Worm (Caenorhabditis elegans) whole organism, young adult: ENCODE results near the gene irld-24.
A peak's percentile ranks its signal among the peaks of the same experiment; 100 is the strongest.

Source experiments
- B0261.1 ChIP-seq: sonication (generic microtip); optimal IDR thresholded peaks from 2 replicates; lab custom pipeline; 2016; ENCODE audit warnings: mild to moderate bottlenecking, missing genetic modification characterization, moderate library complexity, missing compliant biosample characterization
- F22D6.2 ChIP-seq: sonication (generic microtip); optimal IDR thresholded peaks from 2 replicates; lab custom pipeline; 2016; ENCODE audit warnings: mild to moderate bottlenecking, missing genetic modification characterization, missing compliant biosample characterization
- F39B2.1 ChIP-seq: fragments of 200-800 bp; sonication (Bioruptor generic); IDR thresholded peaks from 2 replicates; pipeline ENCODE4 v1.3.6; 2022; ENCODE audit warnings: missing genetic modification reagents, missing genetic modification characterization, missing compliant biosample characterization
- F52B5.7 ChIP-seq: sonication (generic microtip); optimal IDR thresholded peaks from 2 replicates; lab custom pipeline; 2016; ENCODE audit warnings: mild to moderate bottlenecking, missing genetic modification characterization, missing compliant biosample characterization
- F57A8.1 ChIP-seq: fragments of 200-800 bp; sonication (Bioruptor generic); optimal IDR thresholded peaks from 2 replicates; lab custom pipeline; 2018; ENCODE audit warnings: mild to moderate bottlenecking, missing genetic modification characterization, moderate library complexity, missing compliant biosample characterization
- F57C9.4 ChIP-seq: sonication (generic microtip); optimal IDR thresholded peaks from 2 replicates; lab custom pipeline; 2017; ENCODE audit warnings: mild to moderate bottlenecking, missing genetic modification characterization, missing compliant biosample characterization
- Y67H2A.10 ChIP-seq: fragments of 200-800 bp; sonication (Bioruptor generic); conservative IDR thresholded peaks from 2 replicates; pipeline ENCODE4 v1.3.6; 2022; ENCODE audit warnings: missing genetic modification reagents, missing genetic modification characterization, missing compliant biosample characterization
- Y79H2A.3 ChIP-seq: fragments of 200-800 bp; sonication (Bioruptor generic); conservative IDR thresholded peaks from 2 replicates; pipeline ENCODE4 v1.3.6; 2022; ENCODE audit warnings: missing genetic modification reagents, missing genetic modification characterization, missing compliant biosample characterization
- atf-7 ChIP-seq: sonication (generic microtip); optimal IDR thresholded peaks from 2 replicates; lab custom pipeline; 2017; ENCODE audit warnings: mild to moderate bottlenecking, missing genetic modification characterization, missing compliant biosample characterization
- athp-1 ChIP-seq: sonication (generic microtip); optimal IDR thresholded peaks from 2 replicates; lab custom pipeline; 2017; ENCODE audit warnings: mild to moderate bottlenecking, missing genetic modification characterization, missing compliant biosample characterization
- bed-1 ChIP-seq: fragments of 200-800 bp; sonication (Bioruptor generic); IDR thresholded peaks from 2 replicates; pipeline ENCODE4 v1.3.6; 2022; ENCODE audit warnings: missing genetic modification reagents, missing genetic modification characterization, missing compliant biosample characterization
- cebp-2 ChIP-seq: fragments of 200-800 bp; sonication (Bioruptor generic); IDR thresholded peaks from 2 replicates; pipeline ENCODE4 v1.3.6; 2022; ENCODE audit warnings: missing genetic modification characterization, missing compliant biosample characterization
- ceh-100 ChIP-seq: fragments of 200-800 bp; sonication (Bioruptor generic); IDR thresholded peaks from 2 replicates; pipeline ENCODE4 v1.3.6; 2022; ENCODE audit warnings: missing genetic modification reagents, missing genetic modification characterization, missing compliant biosample characterization
- chd-7 ChIP-seq: sonication (generic microtip); optimal IDR thresholded peaks from 2 replicates; lab custom pipeline; 2016; ENCODE audit warnings: mild to moderate bottlenecking, missing genetic modification characterization, moderate library complexity, missing compliant biosample characterization
- egrh-3 ChIP-seq: fragments of 200-800 bp; sonication (Bioruptor generic); IDR thresholded peaks from 2 replicates; pipeline ENCODE4 v1.3.6; 2022; ENCODE audit warnings: missing genetic modification reagents, missing genetic modification characterization, missing compliant biosample characterization
- ekl-4 ChIP-seq: fragments of 200-800 bp; sonication (Bioruptor generic); IDR thresholded peaks from 2 replicates; pipeline ENCODE4 v1.3.6; 2022; ENCODE audit warnings: missing genetic modification reagents, missing genetic modification characterization, missing compliant biosample characterization
- gei-17 ChIP-seq: fragments of 200-800 bp; sonication (Bioruptor generic); optimal IDR thresholded peaks from 2 replicates; lab custom pipeline; 2018; ENCODE audit warnings: mild to moderate bottlenecking, missing genetic modification characterization, missing compliant biosample characterization
- hmg-1.2 ChIP-seq: fragments of 200-800 bp; sonication (Bioruptor generic); IDR thresholded peaks from 2 replicates; pipeline ENCODE4 v1.3.6; 2022; ENCODE audit warnings: missing genetic modification reagents, missing genetic modification characterization, missing compliant biosample characterization
- hrde-1 ChIP-seq: sonication (generic microtip); optimal IDR thresholded peaks from 2 replicates; lab custom pipeline; 2016; ENCODE audit warnings: missing genetic modification characterization, mild to moderate bottlenecking, missing compliant biosample characterization, moderate library complexity, missing genotype, missing genetic modification reagents, borderline replicate concordance
- let-526 ChIP-seq: fragments of 200-800 bp; sonication (Bioruptor generic); IDR thresholded peaks from 2 replicates; pipeline ENCODE4 v1.3.6; 2022; ENCODE audit warnings: missing genetic modification reagents, missing genetic modification characterization, missing compliant biosample characterization
- lin-26 ChIP-seq: fragments of 200-800 bp; sonication (Bioruptor generic); IDR thresholded peaks from 2 replicates; pipeline ENCODE4 v1.3.6; 2022; ENCODE audit warnings: missing genetic modification reagents, missing genetic modification characterization, missing compliant biosample characterization
- lin-40 ChIP-seq: sonication (generic microtip); optimal IDR thresholded peaks from 2 replicates; lab custom pipeline; 2016; ENCODE audit warnings: missing genetic modification characterization, mild to moderate bottlenecking, missing compliant biosample characterization, missing genotype, missing genetic modification reagents
- madf-3 ChIP-seq: fragments of 200-800 bp; sonication (Bioruptor generic); IDR thresholded peaks from 2 replicates; pipeline ENCODE4 v1.3.6; 2022; ENCODE audit warnings: missing genetic modification reagents, missing genetic modification characterization, missing compliant biosample characterization
- madf-8 ChIP-seq: fragments of 200-800 bp; sonication (Bioruptor generic); conservative IDR thresholded peaks from 2 replicates; pipeline ENCODE4 v1.3.6; 2022; ENCODE audit warnings: missing genetic modification reagents, missing genetic modification characterization, missing compliant biosample characterization
- mcd-1 ChIP-seq: fragments of 200-800 bp; sonication (Bioruptor generic); IDR thresholded peaks from 2 replicates; pipeline ENCODE4 v1.3.6; 2022; ENCODE audit warnings: missing genetic modification reagents, missing genetic modification characterization, missing compliant biosample characterization
- nfya-1 ChIP-seq: sonication (generic microtip); optimal IDR thresholded peaks from 2 replicates; lab custom pipeline; 2017; ENCODE audit warnings: antibody characterized with exemption, missing compliant biosample characterization, missing genetic modification characterization, borderline replicate concordance; ENCODE audit not compliant: insufficient read depth
- nfya-2 ChIP-seq: fragments of 200-800 bp; sonication (Bioruptor generic); IDR thresholded peaks from 2 replicates; pipeline ENCODE4 v1.3.6; 2022; ENCODE audit warnings: missing genetic modification reagents, missing genetic modification characterization, missing compliant biosample characterization
- nhr-120 ChIP-seq: fragments of 200-800 bp; sonication (Bioruptor generic); IDR thresholded peaks from 2 replicates; pipeline ENCODE4 v1.3.6; 2022; ENCODE audit warnings: missing genetic modification characterization, missing compliant biosample characterization
- nhr-80 ChIP-seq: sonication (generic microtip); optimal IDR thresholded peaks from 2 replicates; lab custom pipeline; 2016; ENCODE audit warnings: missing genetic modification characterization, missing compliant biosample characterization
- nhr-90 ChIP-seq: sonication (generic microtip); optimal IDR thresholded peaks from 2 replicates; lab custom pipeline; 2016; ENCODE audit warnings: missing genotype, mild to moderate bottlenecking, missing genetic modification characterization, missing compliant biosample characterization
- pbrm-1 ChIP-seq: fragments of 200-800 bp; sonication (Bioruptor generic); IDR thresholded peaks from 2 replicates; pipeline ENCODE4 v1.3.6; 2022; ENCODE audit warnings: missing genetic modification reagents, missing genetic modification characterization, missing compliant biosample characterization
- rpc-1 ChIP-seq, 2 experiments: fragments of 150-350 bp in 1 of 2; sonication (generic microtip) in 1 of 2; optimal IDR thresholded peaks; 2 replicates each; lab custom pipeline; 2014 to 2018; ENCODE audit warnings: missing biosample characterization in 1 of 2, missing genetic modification characterization in 1 of 2, missing genetic modification reagents in 1 of 2, missing genotype in 1 of 2
- snpc-1.3 ChIP-seq: sonication (generic microtip); optimal IDR thresholded peaks from 2 replicates; lab custom pipeline; 2017; ENCODE audit warnings: missing genetic modification characterization, mild to moderate bottlenecking, missing compliant biosample characterization, antibody characterized with exemption, moderate library complexity, missing genotype, missing genetic modification reagents; ENCODE audit not compliant: insufficient read depth
- snpc-3.4 ChIP-seq: sonication (generic microtip); optimal IDR thresholded peaks from 2 replicates; lab custom pipeline; 2017; ENCODE audit warnings: missing genetic modification characterization, mild to moderate bottlenecking, missing compliant biosample characterization, antibody characterized with exemption, moderate library complexity, missing genotype, missing genetic modification reagents
- snpc-4 ChIP-seq, 5 experiments: fragments of 150-350 bp in 1 of 5; sonication (generic microtip) in 4 of 5; optimal IDR thresholded peaks; 2 replicates each; lab custom pipeline; 2014 to 2018; ENCODE audit warnings: missing genetic modification characterization in 5 of 5, missing biosample characterization in 3 of 5, antibody characterized with exemption in 2 of 5, mild to moderate bottlenecking in 2 of 5, missing compliant biosample characterization in 2 of 5, missing genotype in 2 of 5, moderate library complexity in 2 of 5, missing genetic modification reagents in 1 of 5
- somi-1 ChIP-seq: fragments of 200-800 bp; sonication (Bioruptor generic); optimal IDR thresholded peaks from 2 replicates; lab custom pipeline; 2018; ENCODE audit warnings: mild to moderate bottlenecking, missing genetic modification characterization, missing compliant biosample characterization
- sptf-2 ChIP-seq: fragments of 200-800 bp; sonication (Bioruptor generic); optimal IDR thresholded peaks from 2 replicates; lab custom pipeline; 2018; ENCODE audit warnings: mild to moderate bottlenecking, missing genetic modification characterization, missing compliant biosample characterization
- tbp1 ChIP-seq: fragments of 200-800 bp; sonication (Bioruptor generic); optimal IDR thresholded peaks from 2 replicates; lab custom pipeline; 2018; ENCODE audit warnings: mild to moderate bottlenecking, missing genetic modification characterization, missing compliant biosample characterization
- tbx-9 ChIP-seq: sonication (generic microtip); optimal IDR thresholded peaks from 2 replicates; lab custom pipeline; 2016; ENCODE audit warnings: borderline replicate concordance, missing genetic modification characterization, inconsistent platforms, missing compliant biosample characterization
- tlf-1 ChIP-seq: fragments of 200-800 bp; sonication (Bioruptor generic); optimal IDR thresholded peaks from 2 replicates; lab custom pipeline; 2018; ENCODE audit warnings: mild to moderate bottlenecking, missing genetic modification characterization, missing compliant biosample characterization
- zim-3 ChIP-seq: sonication (generic microtip); optimal IDR thresholded peaks from 2 replicates; lab custom pipeline; 2017; ENCODE audit warnings: mild to moderate bottlenecking, missing genetic modification characterization, moderate library complexity, missing compliant biosample characterization
- ztf-18 ChIP-seq: sonication (generic microtip); optimal IDR thresholded peaks from 2 replicates; lab custom pipeline; 2016; ENCODE audit warnings: missing genotype, mild to moderate bottlenecking, missing genetic modification characterization, missing compliant biosample characterization
- ztf-22 ChIP-seq: fragments of 200-800 bp; sonication (Bioruptor generic); optimal IDR thresholded peaks from 2 replicates; lab custom pipeline; 2018; ENCODE audit warnings: mild to moderate bottlenecking, missing genetic modification characterization, moderate library complexity, missing compliant biosample characterization
- ztf-26 ChIP-seq: sonication (generic microtip); optimal IDR thresholded peaks from 2 replicates; lab custom pipeline; 2017; ENCODE audit warnings: missing genetic modification characterization, missing compliant biosample characterization
- ztf-3 ChIP-seq: fragments of 200-800 bp; sonication (Bioruptor generic); optimal IDR thresholded peaks from 2 replicates; lab custom pipeline; 2018; ENCODE audit warnings: mild to moderate bottlenecking, missing genetic modification characterization, missing compliant biosample characterization

Gene irld-24

DNA sequence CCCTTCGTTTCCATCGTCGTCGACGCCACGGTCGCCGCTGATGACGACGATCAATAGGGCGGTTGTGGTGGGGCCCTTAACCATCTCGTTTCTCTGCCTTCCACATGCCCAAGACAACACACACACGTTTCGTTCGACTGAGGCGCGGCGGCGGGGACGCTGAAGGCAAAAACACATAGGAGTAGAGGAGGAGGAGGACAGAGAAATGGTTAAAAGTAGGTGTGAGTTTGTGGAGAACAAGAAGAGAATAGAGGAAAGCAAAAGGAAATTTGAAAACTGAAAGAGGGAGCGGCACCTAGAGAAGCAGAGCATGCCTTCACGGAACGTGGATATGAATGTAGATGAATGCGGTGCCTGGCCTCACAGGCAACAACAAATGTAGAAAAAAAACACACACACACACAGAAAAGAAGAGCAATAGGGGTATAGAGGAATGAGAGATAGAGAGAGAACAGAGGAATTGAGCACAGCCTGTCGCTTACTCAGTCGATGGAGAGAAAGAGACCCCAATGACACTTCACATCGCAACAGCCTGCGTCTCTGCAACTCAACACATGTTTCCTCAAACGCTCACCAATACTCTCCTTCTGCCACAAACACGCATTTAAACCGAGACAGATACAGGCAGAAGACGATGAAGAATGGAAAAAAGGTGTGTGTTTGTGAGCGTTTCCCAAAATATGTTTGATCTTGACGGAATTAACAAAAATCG is 17.0 kb upstream of the irld-24 start (continued):
- no peak for TF ChIP-seq athp-1 (tag; lab: Kevin White, UChicago)
- no peak for TF ChIP-seq madf-3
- peak; percentile 24 for TF ChIP-seq B0261.1
- no peak; the same call in 1 of the 2 replicates for TF ChIP-seq ceh-100 (GFP tag; lab: Robert Waterston, UW)
- TF ChIP-seq tlf-1, result peak; percentile 13
- TF ChIP-seq atf-7 (tag; lab: Kevin White, UChicago), result peak; percentile 54
- TF ChIP-seq mcd-1, result peak; percentile 38
- TF ChIP-seq hrde-1 (tag; lab: Kevin White, UChicago), result no peak
- no peak for TF ChIP-seq snpc-3.4 (tag; lab: Kevin White, UChicago)
- 0 out of 2 replicates have a peak, but pooled peaks have one; percentile 38 for TF ChIP-seq ekl-4 (GFP tag; lab: Robert Waterston, UW)
- TF ChIP-seq hmg-1.2 (GFP tag; lab: Robert Waterston, UW), result peak; percentile 76; the same call in 1 of the 2 replicates
- no peak for TF ChIP-seq tbx-9 (tag; lab: Kevin White, UChicago)
- peak; percentile 43; the same call in 1 of the 2 replicates for TF ChIP-seq lin-26 (GFP tag; lab: Robert Waterston, UW)
- TF ChIP-seq somi-1 (GFP tag; lab: Kevin White, UChicago), result peak; percentile 10
- TF ChIP-seq egrh-3 (GFP tag; lab: Robert Waterston, UW), result peak; percentile 51
- no peak for TF ChIP-seq madf-8
- no peak for TF ChIP-seq snpc-1.3 (tag; lab: Kevin White, UChicago)
- TF ChIP-seq ztf-26 (tag; lab: Kevin White, UChicago), result peak; percentile 37
- peak; percentile 12; the same call in 1 of the 2 replicates for TF ChIP-seq pbrm-1 (GFP tag; lab: Robert Waterston, UW)
- TF ChIP-seq gei-17 (GFP tag; lab: Kevin White, UChicago), result peak; percentile 65
- TF ChIP-seq let-526 (GFP tag; lab: Robert Waterston, UW), result 0 out of 2 replicates have a peak, but pooled peaks have one; percentile 7
- TF ChIP-seq tbp1 (GFP tag; lab: Kevin White, UChicago), result peak; percentile 51
- TF ChIP-seq nfya-2 (GFP tag; lab: Robert Waterston, UW), result no peak
- no peak for TF ChIP-seq Y79H2A.3 (GFP tag; lab: Robert Waterston, UW)
- TF ChIP-seq ztf-22 (GFP tag; lab: Kevin White, UChicago), result no peak
- no peak for TF ChIP-seq snpc-4 (GFP tag; optimal IDR thresholded peaks at IDR 0.05; lab: Kevin White, UChicago)
- TF ChIP-seq snpc-4 (tag; optimal IDR thresholded peaks at IDR 0.05; lab: Kevin White, UChicago), result peak in 3 of 4 experiments; percentile 12 to 59 (median 55)
- TF ChIP-seq Y67H2A.10, result no peak
- TF ChIP-seq sptf-2 (GFP tag; lab: Kevin White, UChicago), result no peak
- peak; percentile 8 for TF ChIP-seq F22D6.2
- TF ChIP-seq F52B5.7 (tag; lab: Kevin White, UChicago), result no peak
- no peak for TF ChIP-seq F39B2.1 (GFP tag; lab: Robert Waterston, UW)
- TF ChIP-seq nhr-80 (tag; lab: Kevin White, UChicago), result peak; percentile 92
- TF ChIP-seq F57C9.4 (tag; lab: Kevin White, UChicago), result no peak
- TF ChIP-seq nhr-120 (GFP tag; lab: Robert Waterston, UW), result no peak
- TF ChIP-seq bed-1 (GFP tag; lab: Robert Waterston, UW), result 0 out of 2 replicates have a peak, but pooled peaks have one; percentile 30
- peak; percentile 83 for TF ChIP-seq lin-40 (tag; lab: Kevin White, UChicago)
- no peak for TF ChIP-seq ztf-3 (GFP tag; lab: Kevin White, UChicago)
- TF ChIP-seq ztf-18 (tag; lab: Kevin White, UChicago), result peak; percentile 58
- no peak for TF ChIP-seq nfya-1
- TF ChIP-seq chd-7, result peak; percentile 56
- TF ChIP-seq rpc-1 (optimal IDR thresholded peaks at IDR 0.05; lab: Kevin White, UChicago), result no peak
- TF ChIP-seq rpc-1 (tag; optimal IDR thresholded peaks at IDR 0.05; lab: Kevin White, UChicago), result no peak
- peak; percentile 51 for TF ChIP-seq nhr-90 (tag; lab: Kevin White, UChicago)
- TF ChIP-seq F57A8.1 (GFP tag; lab: Kevin White, UChicago), result no peak
- TF ChIP-seq cebp-2 (GFP tag; lab: Robert Waterston, UW), result no peak
- TF ChIP-seq zim-3 (tag; lab: Kevin White, UChicago), result no peak
